Fruit fly (Drosophila melanogaster) whole organism, embryonic: ENCODE results near the gene NdufV3.

Experiments used
- CG10267 ChIP-seq: fragments of 200-800 bp; sonication (Bioruptor generic); optimal IDR thresholded peaks from 2 replicates; lab custom pipeline; 2018; ENCODE audit warnings: missing biosample characterization, mild to moderate bottlenecking, missing genetic modification characterization, moderate library complexity
- CG10366 ChIP-seq: fragments of 200-800 bp; sonication (Bioruptor generic); IDR thresholded peaks from 2 replicates; pipeline ENCODE4 v1.3.6; 2022; ENCODE audit warnings: missing biosample characterization, missing genetic modification characterization
- CG10462 ChIP-seq: fragments of 200-800 bp; sonication (Bioruptor generic); optimal IDR thresholded peaks from 2 replicates; lab custom pipeline; 2016; ENCODE audit warnings: missing biosample characterization, missing genetic modification characterization
- CG10959 ChIP-seq: fragments of 200-800 bp; sonication (Bioruptor generic); IDR thresholded peaks from 2 replicates; pipeline ENCODE4 v1.3.6; 2022; ENCODE audit warnings: missing biosample characterization, missing genetic modification characterization
- CG12104 ChIP-seq: fragments of 200-800 bp; sonication (Bioruptor generic); optimal IDR thresholded peaks from 3 replicates; lab custom pipeline; 2016; ENCODE audit warnings: missing biosample characterization, missing genetic modification characterization
- CG12391 ChIP-seq: fragments of 200-800 bp; sonication (Bioruptor generic); optimal IDR thresholded peaks from 3 replicates; lab custom pipeline; 2018; ENCODE audit warnings: missing biosample characterization, mild to moderate bottlenecking, missing genetic modification characterization, moderate library complexity
- CG12769 ChIP-seq: fragments of 200-800 bp; sonication (Bioruptor generic); optimal IDR thresholded peaks from 2 replicates; lab custom pipeline; 2019; ENCODE audit warnings: missing biosample characterization, mild to moderate bottlenecking, missing genetic modification characterization, moderate library complexity
- CG14667 ChIP-seq: fragments of 200-800 bp; sonication (Bioruptor generic); IDR thresholded peaks from 2 replicates; pipeline ENCODE4 v1.3.6; 2022; ENCODE audit warnings: missing biosample characterization, missing genetic modification characterization
- CG1603 ChIP-seq: fragments of 200-800 bp; sonication (Bioruptor generic); optimal IDR thresholded peaks from 2 replicates; lab custom pipeline; 2019; ENCODE audit warnings: missing biosample characterization, mild to moderate bottlenecking, missing genetic modification characterization, moderate library complexity
- CG17359 ChIP-seq: fragments of 200-800 bp; sonication (Bioruptor generic); optimal IDR thresholded peaks from 3 replicates; lab custom pipeline; 2018; ENCODE audit warnings: missing biosample characterization, mild to moderate bottlenecking, missing genetic modification characterization, moderate library complexity
- CG17912 ChIP-seq: fragments of 200-800 bp; sonication (Bioruptor generic); optimal IDR thresholded peaks from 2 replicates; lab custom pipeline; 2018; ENCODE audit warnings: missing biosample characterization, mild to moderate bottlenecking, missing genetic modification characterization
- CG2712 ChIP-seq: fragments of 200-800 bp; optimal IDR thresholded peaks from 3 replicates; lab custom pipeline; 2019; ENCODE audit warnings: missing biosample characterization, mild to moderate bottlenecking, missing genetic modification characterization, moderate library complexity
- CG3065 ChIP-seq: fragments of 200-800 bp; sonication (Bioruptor generic); optimal IDR thresholded peaks from 2 replicates; lab custom pipeline; 2016; ENCODE audit warnings: missing biosample characterization, missing genetic modification characterization
- CG3281 ChIP-seq: fragments of 200-800 bp; sonication (Bioruptor generic); optimal IDR thresholded peaks from 3 replicates; lab custom pipeline; 2017; ENCODE audit warnings: missing biosample characterization, mild to moderate bottlenecking, missing genetic modification characterization
- CG7786 ChIP-seq: fragments of 200-800 bp; sonication (Bioruptor generic); optimal IDR thresholded peaks from 2 replicates; lab custom pipeline; 2016; ENCODE audit warnings: missing biosample characterization, missing genetic modification characterization
- CG7963 ChIP-seq: fragments of 200-800 bp; sonication (Bioruptor generic); IDR thresholded peaks from 3 replicates; pipeline ENCODE4 v1.3.6; 2022; ENCODE audit warnings: missing biosample characterization, missing genetic modification characterization; ENCODE audit not compliant: partially characterized antibody
- CG8290 ChIP-seq, 3 experiments: fragments of 200-800 bp; sonication (Bioruptor generic); optimal IDR thresholded peaks; 2 replicates each; lab custom pipeline; 2016 to 2019; ENCODE audit warnings: missing biosample characterization in 3 of 3, missing genetic modification characterization in 3 of 3, mild to moderate bottlenecking in 2 of 3, moderate library complexity in 1 of 3
- CG9727 ChIP-seq: fragments of 200-800 bp; sonication (Bioruptor generic); optimal IDR thresholded peaks from 3 replicates; lab custom pipeline; 2017; ENCODE audit warnings: missing biosample characterization, mild to moderate bottlenecking, missing genetic modification characterization
- CG9797 ChIP-seq: fragments of 200-800 bp; sonication (Bioruptor generic); optimal IDR thresholded peaks from 3 replicates; lab custom pipeline; 2018; ENCODE audit warnings: missing biosample characterization, mild to moderate bottlenecking, missing genetic modification characterization
- CG9932 ChIP-seq: fragments of 200-800 bp; sonication (Bioruptor generic); IDR thresholded peaks from 2 replicates; pipeline ENCODE4 v1.3.6; 2022; ENCODE audit warnings: missing biosample characterization, missing genetic modification characterization
- Dp ChIP-seq: fragments of 200-800 bp; sonication (Bioruptor generic); optimal IDR thresholded peaks from 2 replicates; lab custom pipeline; 2018; ENCODE audit warnings: missing biosample characterization, mild to moderate bottlenecking, missing genetic modification characterization, moderate library complexity
- Ets97D ChIP-seq: fragments of 200-800 bp; sonication (Bioruptor generic); optimal IDR thresholded peaks from 3 replicates; lab custom pipeline; 2016; ENCODE audit warnings: missing biosample characterization, missing genetic modification characterization
- Hr78 ChIP-seq, 2 experiments: fragments of 200-800 bp in 1 of 2; fragments of >200 bp in 1 of 2; sonication (Bioruptor generic) in 1 of 2; optimal IDR thresholded peaks; 2 replicates each; lab custom pipeline; 2017 to 2019; ENCODE audit warnings: missing biosample characterization in 2 of 2, missing genetic modification characterization in 2 of 2, mild to moderate bottlenecking in 1 of 2, moderate library complexity in 1 of 2
- Lim3 ChIP-seq: fragments of 200-800 bp; sonication (Bioruptor generic); IDR thresholded peaks from 2 replicates; pipeline ENCODE4 v1.3.6; 2022; ENCODE audit warnings: missing biosample characterization, missing genetic modification characterization
- Mes4 ChIP-seq: fragments of 200-800 bp; sonication (Bioruptor generic); optimal IDR thresholded peaks from 2 replicates; lab custom pipeline; 2016; ENCODE audit warnings: missing biosample characterization, missing genetic modification characterization
- NC2α ChIP-seq: fragments of 200-800 bp; sonication (Bioruptor generic); optimal IDR thresholded peaks from 2 replicates; lab custom pipeline; 2016; ENCODE audit warnings: missing biosample characterization, missing genetic modification characterization
- Nf-YC ChIP-seq: fragments of 200-800 bp; optimal IDR thresholded peaks from 3 replicates; lab custom pipeline; 2019; ENCODE audit warnings: missing biosample characterization, mild to moderate bottlenecking, missing genetic modification characterization, moderate library complexity
- Ptx1 ChIP-seq: fragments of 200-800 bp; sonication (Bioruptor generic); IDR thresholded peaks from 2 replicates; pipeline ENCODE4 v1.3.6; 2022; ENCODE audit warnings: missing biosample characterization, missing genetic modification characterization
- Tbp ChIP-seq: fragments of >200 bp; optimal IDR thresholded peaks from 2 replicates; lab custom pipeline; 2018; ENCODE audit warnings: missing biosample characterization, missing genetic modification characterization
- Xbp1 ChIP-seq: fragments of 200-800 bp; sonication (Bioruptor generic); optimal IDR thresholded peaks from 3 replicates; lab custom pipeline; 2016; ENCODE audit warnings: missing biosample characterization, mild to moderate bottlenecking, missing genetic modification characterization
- Xrp1 ChIP-seq: fragments of 200-800 bp; sonication (Bioruptor generic); IDR thresholded peaks from 2 replicates; pipeline ENCODE4 v1.3.6; 2022; ENCODE audit warnings: missing biosample characterization, missing genetic modification characterization
- YL-1 ChIP-seq: fragments of 200-800 bp; sonication (Bioruptor generic); optimal IDR thresholded peaks from 3 replicates; lab custom pipeline; 2017; ENCODE audit warnings: missing biosample characterization, mild to moderate bottlenecking, missing genetic modification characterization
- amos ChIP-seq: fragments of 200-800 bp; sonication (Bioruptor generic); IDR thresholded peaks from 2 replicates; pipeline ENCODE4 v1.3.6; 2022; ENCODE audit warnings: missing biosample characterization, missing genetic modification characterization; ENCODE audit not compliant: partially characterized antibody
- br ChIP-seq: fragments of >200 bp; optimal IDR thresholded peaks from 2 replicates; lab custom pipeline; 2017
- cas ChIP-seq: fragments of 200-800 bp; sonication (Bioruptor generic); IDR thresholded peaks from 2 replicates; pipeline ENCODE4 v1.3.6; 2022; ENCODE audit warnings: missing biosample characterization, missing genetic modification characterization
- ci ChIP-seq: fragments of 200-800 bp; sonication (Bioruptor generic); IDR thresholded peaks from 3 replicates; pipeline ENCODE4 v1.3.6; 2022; ENCODE audit warnings: missing biosample characterization, missing genetic modification characterization
- croc ChIP-seq: fragments of 200-800 bp; sonication (Bioruptor generic); conservative IDR thresholded peaks from 3 replicates; pipeline ENCODE4 v1.3.6; 2022; ENCODE audit warnings: missing biosample characterization, missing genetic modification characterization
- crp ChIP-seq, 2 experiments: fragments of 200-800 bp; sonication (Bioruptor generic); optimal IDR thresholded peaks; 2 replicates in 1 of 2; 3 replicates in 1 of 2; lab custom pipeline; 2017; ENCODE audit warnings: missing biosample characterization in 2 of 2, missing genetic modification characterization in 2 of 2, mild to moderate bottlenecking in 1 of 2, moderate library complexity in 1 of 2
- gem ChIP-seq: fragments of 200-800 bp; sonication (Bioruptor generic); optimal IDR thresholded peaks from 2 replicates; lab custom pipeline; 2019; ENCODE audit warnings: missing biosample characterization, mild to moderate bottlenecking, missing genetic modification characterization, moderate library complexity
- gfzf ChIP-seq: fragments of 200-800 bp; sonication (Bioruptor generic); optimal IDR thresholded peaks from 2 replicates; lab custom pipeline; 2016; ENCODE audit warnings: missing biosample characterization, mild to moderate bottlenecking, missing genetic modification characterization, moderate library complexity
- hbn ChIP-seq: fragments of 200-800 bp; sonication (Bioruptor generic); IDR thresholded peaks from 2 replicates; pipeline ENCODE4 v1.3.6; 2022; ENCODE audit warnings: missing biosample characterization, missing genetic modification characterization; ENCODE audit not compliant: partially characterized antibody
- kay ChIP-seq: fragments of 200-800 bp; sonication (Bioruptor generic); optimal IDR thresholded peaks from 2 replicates; lab custom pipeline; 2016; ENCODE audit warnings: missing biosample characterization, missing genetic modification characterization
- lbe ChIP-seq: fragments of 200-800 bp; sonication (Bioruptor generic); optimal IDR thresholded peaks from 2 replicates; lab custom pipeline; 2016; ENCODE audit warnings: missing biosample characterization, mild to moderate bottlenecking, missing genetic modification characterization
- lilli ChIP-seq: fragments of 200-800 bp; sonication (Bioruptor generic); optimal IDR thresholded peaks from 3 replicates; lab custom pipeline; 2016; ENCODE audit warnings: missing biosample characterization, missing genetic modification characterization
- nmo ChIP-seq: fragments of 200-800 bp; sonication (Bioruptor generic); optimal IDR thresholded peaks from 2 replicates; lab custom pipeline; 2018; ENCODE audit warnings: missing biosample characterization, mild to moderate bottlenecking, missing genetic modification characterization, moderate library complexity
- pzg ChIP-seq: fragments of 200-800 bp; sonication (Bioruptor generic); optimal IDR thresholded peaks from 3 replicates; lab custom pipeline; 2018; ENCODE audit warnings: missing biosample characterization, mild to moderate bottlenecking, missing genetic modification characterization, moderate library complexity
- sd ChIP-seq: fragments of 200-800 bp; sonication (Bioruptor generic); optimal IDR thresholded peaks from 3 replicates; lab custom pipeline; 2018; ENCODE audit warnings: missing biosample characterization, mild to moderate bottlenecking, missing genetic modification characterization, moderate library complexity
- so ChIP-seq: fragments of 200-800 bp; sonication (Bioruptor generic); IDR thresholded peaks from 3 replicates; pipeline ENCODE4 v1.3.6; 2022; ENCODE audit warnings: missing biosample characterization, missing genetic modification characterization
- sqz ChIP-seq: fragments of 200-800 bp; sonication (Bioruptor generic); optimal IDR thresholded peaks from 3 replicates; lab custom pipeline; 2018; ENCODE audit warnings: missing biosample characterization, mild to moderate bottlenecking, missing genetic modification characterization
- zen2 ChIP-seq: fragments of 200-800 bp; sonication (Bioruptor generic); IDR thresholded peaks from 3 replicates; pipeline ENCODE4 v1.3.6; 2022; ENCODE audit warnings: missing biosample characterization, missing genetic modification characterization; ENCODE audit not compliant: partially characterized antibody

NdufV3 gene

DNA sequence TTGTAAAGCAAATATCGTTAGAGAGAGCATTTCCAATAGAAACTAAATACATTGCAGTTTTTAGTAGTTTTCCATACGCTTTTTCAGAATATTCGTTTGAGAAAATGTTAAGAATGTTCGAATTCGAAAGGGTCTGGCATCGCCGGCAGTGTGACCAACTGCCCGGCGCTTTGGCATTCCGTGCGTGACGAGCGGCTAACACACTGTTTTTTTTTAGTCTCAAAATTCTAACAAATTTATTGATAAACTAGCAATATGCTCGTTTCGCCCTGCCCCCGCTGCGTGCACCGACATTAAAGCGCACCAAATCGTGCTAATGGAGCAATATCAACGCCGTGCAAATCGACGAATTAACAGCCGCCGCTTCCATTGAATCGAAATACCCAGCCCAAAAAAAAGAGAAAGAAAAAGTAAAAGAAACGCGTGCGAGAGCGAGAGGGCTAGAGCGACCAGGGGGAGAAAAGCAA, 5.9 kb downstream of the NdufV3 start, which contains the start of gene dsh (continued):
- TF ChIP-seq Hr78 (GFP tag; optimal IDR thresholded peaks at IDR 0.05; lab: Kevin White, UChicago) (no peak), kay (no peak), Xrp1 (0 out of 2 replicates have a peak, but pooled peaks have one; percentile 10), CG2712 (peak; percentile 11), NC2α (no peak), CG14667 (no peak), gem (tag; lab: Kevin White, UChicago) (no peak), hbn (peak; percentile 45), CG10267 (tag; lab: Kevin White, UChicago) (peak; percentile 53), croc (no peak), Nf-YC (tag; lab: Kevin White, UChicago) (no peak), so (GFP tag; lab: Robert Waterston, UW) (no peak), CG3281 (GFP tag; lab: Kevin White, UChicago) (no peak), cas (GFP tag; lab: Robert Waterston, UW) (no peak), CG8290 (GFP tag; optimal IDR thresholded peaks at IDR 0.05; lab: Kevin White, UChicago) (peak; percentile 12), CG8290 (tag; optimal IDR thresholded peaks at IDR 0.05; lab: Kevin White, UChicago) (no peak), Ptx1 (GFP tag; lab: Robert Waterston, UW) (no peak), Ets97D (GFP tag; lab: Kevin White, UChicago) (peak; percentile 9), br (lab: Kevin White, UChicago) (no peak), Dp (GFP tag; lab: Kevin White, UChicago) (peak; percentile 60), CG7963 (no peak), CG9727 (GFP tag; lab: Kevin White, UChicago) (peak; percentile 24), nmo (peak; percentile 53), amos (GFP tag; lab: Robert Waterston, UW) (peak; percentile 29; the same call in 1 of the 2 replicates), CG10959 (GFP tag; lab: Robert Waterston, UW) (no peak), YL-1 (GFP tag; lab: Kevin White, UChicago) (peak; percentile 32), CG12769 (tag; lab: Kevin White, UChicago) (no peak), lilli (GFP tag; lab: Kevin White, UChicago) (peak; percentile 21), lbe (GFP tag; lab: Kevin White, UChicago) (no peak), crp (GFP tag; optimal IDR thresholded peaks at IDR 0.05; lab: Kevin White, UChicago) (no peak), pzg (GFP tag; lab: Kevin White, UChicago) (peak; percentile 61), CG1603 (tag; lab: Kevin White, UChicago) (no peak), sd (tag; lab: Kevin White, UChicago) (peak; percentile 79), gfzf (GFP tag; lab: Kevin White, UChicago) (peak; percentile 82), CG10462 (GFP tag; lab: Kevin White, UChicago) (no peak), zen2 (GFP tag; lab: Robert Waterston, UW) (no peak), CG3065 (GFP tag; lab: Kevin White, UChicago) (no peak), Lim3 (GFP tag; lab: Robert Waterston, UW) (no peak), Xbp1 (no peak), Tbp (GFP tag; lab: Kevin White, UChicago) (no peak), CG7786 (GFP tag; lab: Kevin White, UChicago) (no peak), CG10366 (GFP tag; lab: Robert Waterston, UW) (no peak), Mes4 (no peak), CG17359 (tag; lab: Kevin White, UChicago) (no peak), CG12391 (tag; lab: Kevin White, UChicago) (no peak), CG9797 (GFP tag; lab: Kevin White, UChicago) (peak; percentile 72), CG17912 (GFP tag; lab: Kevin White, UChicago) (no peak), ci (GFP tag; lab: Robert Waterston, UW) (0 out of 3 replicates have a peak, but pooled peaks have one; percentile 17), CG12104 (no peak), sqz (peak; percentile 82), CG9932 (GFP tag; lab: Robert Waterston, UW) (0 out of 2 replicates have a peak, but pooled peaks have one; percentile 22)
